Worm (Caenorhabditis elegans) whole organism, L4/young adult: ENCODE measurements around the gene ipla-7.

Experiments
- W03F9.2 ChIP-seq: fragments of 150-350 bp; optimal IDR thresholded peaks from 2 replicates; lab custom pipeline; 2014; ENCODE audit warnings: missing biosample characterization, missing genetic modification characterization
- him-1 ChIP-seq: sonication (generic microtip); optimal IDR thresholded peaks from 2 replicates; lab custom pipeline; 2016; ENCODE audit warnings: missing genotype, missing genetic modification reagents, missing genetic modification characterization, missing compliant biosample characterization

- no peak for TF ChIP-seq him-1 (tag; lab: Kevin White, UChicago)
- TF ChIP-seq W03F9.2 (tag; lab: Kevin White, UChicago), result no peak
Observed at ce11 chrIV:10085401-10086187, 22.9 kb upstream of the ipla-7 start, which contains the start of the genes col-2 and ndc-80.
